Worm (Caenorhabditis elegans) whole organism, L3 larva: ENCODE results near the gene B0454.8.

Experiments
- R02D3.7 ChIP-seq: fragments of 150-350 bp; optimal IDR thresholded peaks from 2 replicates; lab custom pipeline; 2014; ENCODE audit warnings: missing biosample characterization, missing genetic modification characterization
- aly-2 ChIP-seq: fragments of 150-350 bp; optimal IDR thresholded peaks from 2 replicates; lab custom pipeline; 2014; ENCODE audit warnings: missing biosample characterization, missing genetic modification characterization
- ceh-16 ChIP-seq: sonication (generic microtip); optimal IDR thresholded peaks from 2 replicates; lab custom pipeline; 2017; ENCODE audit warnings: missing biosample characterization, missing genetic modification characterization
- ceh-28 ChIP-seq: fragments of 150-350 bp; optimal IDR thresholded peaks from 2 replicates; lab custom pipeline; 2014; ENCODE audit warnings: missing biosample characterization, missing genetic modification reagents, missing genetic modification characterization
- ceh-82 ChIP-seq: fragments of 150-350 bp; optimal IDR thresholded peaks from 2 replicates; lab custom pipeline; 2014; ENCODE audit warnings: missing biosample characterization, missing genetic modification characterization
- egl-27 ChIP-seq: sonication (generic microtip); optimal IDR thresholded peaks from 4 replicates; lab custom pipeline; 2017; ENCODE audit warnings: missing biosample characterization, missing genetic modification reagents, missing genetic modification characterization
- egl-5 ChIP-seq: fragments of 150-350 bp; optimal IDR thresholded peaks from 2 replicates; lab custom pipeline; 2017; ENCODE audit warnings: missing biosample characterization, missing genetic modification reagents, missing genetic modification characterization, inconsistent platforms
- elt-1 ChIP-seq: fragments of 150-350 bp; optimal IDR thresholded peaks from 2 replicates; lab custom pipeline; 2014; ENCODE audit warnings: missing biosample characterization, missing genetic modification characterization
- elt-2 ChIP-seq: sonication (generic microtip); optimal IDR thresholded peaks from 2 replicates; lab custom pipeline; 2016; ENCODE audit warnings: missing genetic modification reagents, mild to moderate bottlenecking, missing genetic modification characterization, missing compliant biosample characterization
- elt-3 ChIP-seq, 3 experiments: fragments of 150-350 bp in 1 of 3; sonication (generic microtip) in 2 of 3; optimal IDR thresholded peaks; 2 replicates in 2 of 3; 4 replicates in 1 of 3; lab custom pipeline; 2014 to 2017; ENCODE audit warnings: missing biosample characterization in 3 of 3, missing genetic modification characterization in 3 of 3
- eor-1 ChIP-seq, 2 experiments: fragments of 150-350 bp; optimal IDR thresholded peaks; 2 replicates each; lab custom pipeline; 2014 to 2018; ENCODE audit warnings: missing biosample characterization in 2 of 2, missing genetic modification characterization in 2 of 2
- fkh-10 ChIP-seq: sonication (generic microtip); optimal IDR thresholded peaks from 2 replicates; lab custom pipeline; 2017; ENCODE audit warnings: missing biosample characterization, missing genetic modification reagents, missing genetic modification characterization
- fos-1 ChIP-seq: fragments of 150-350 bp; optimal IDR thresholded peaks from 2 replicates; lab custom pipeline; 2014; ENCODE audit warnings: missing biosample characterization, missing genetic modification characterization
- hmg-11 ChIP-seq: sonication (generic microtip); optimal IDR thresholded peaks from 2 replicates; lab custom pipeline; 2016; ENCODE audit warnings: missing genetic modification characterization, missing compliant biosample characterization
- jun-1 ChIP-seq: fragments of 150-350 bp; optimal IDR thresholded peaks from 2 replicates; lab custom pipeline; 2014; ENCODE audit warnings: missing biosample characterization, missing genetic modification reagents, missing genetic modification characterization
- lin-39 ChIP-seq: fragments of 150-350 bp; optimal IDR thresholded peaks from 2 replicates; lab custom pipeline; 2018; ENCODE audit warnings: missing biosample characterization, missing genetic modification reagents, missing genetic modification characterization
- lsy-12 ChIP-seq: sonication (generic microtip); optimal IDR thresholded peaks from 2 replicates; lab custom pipeline; 2016; ENCODE audit warnings: mild to moderate bottlenecking, missing genetic modification characterization, missing compliant biosample characterization
- mdl-1 ChIP-seq: fragments of 150-350 bp; optimal IDR thresholded peaks from 2 replicates; lab custom pipeline; 2014; ENCODE audit warnings: missing biosample characterization, missing genetic modification characterization
- mml-1 ChIP-seq: fragments of 150-350 bp; sonication (generic microtip); optimal IDR thresholded peaks from 3 replicates; lab custom pipeline; 2014; ENCODE audit warnings: missing biosample characterization, missing genetic modification characterization
- nfya-1 ChIP-seq: sonication (generic microtip); optimal IDR thresholded peaks from 2 replicates; lab custom pipeline; 2017; ENCODE audit warnings: missing genetic modification characterization, mild to moderate bottlenecking, missing compliant biosample characterization, antibody characterized with exemption, moderate library complexity; ENCODE audit not compliant: insufficient read depth
- nhr-23 ChIP-seq: fragments of 150-350 bp; optimal IDR thresholded peaks from 2 replicates; lab custom pipeline; 2014; ENCODE audit warnings: missing biosample characterization, missing genetic modification reagents, missing genetic modification characterization
- nhr-25 ChIP-seq: sonication (generic microtip); optimal IDR thresholded peaks from 2 replicates; lab custom pipeline; 2017; ENCODE audit warnings: missing biosample characterization, missing genetic modification characterization
- nhr-28 ChIP-seq: fragments of 150-350 bp; optimal IDR thresholded peaks from 2 replicates; lab custom pipeline; 2014; ENCODE audit warnings: missing biosample characterization, missing genetic modification characterization
- nhr-43 ChIP-seq: sonication (generic microtip); optimal IDR thresholded peaks from 2 replicates; lab custom pipeline; 2016; ENCODE audit warnings: mild to moderate bottlenecking, missing genetic modification characterization, missing compliant biosample characterization; ENCODE audit not compliant: poor library complexity, severe bottlenecking
- nhr-67 ChIP-seq: fragments of 150-350 bp; optimal IDR thresholded peaks from 2 replicates; lab custom pipeline; 2014; ENCODE audit warnings: missing biosample characterization, missing genetic modification characterization
- nhr-76 ChIP-seq: fragments of 150-350 bp; sonication (generic microtip); optimal IDR thresholded peaks from 5 replicates; lab custom pipeline; 2014; ENCODE audit warnings: missing biosample characterization, missing genetic modification characterization
- nhr-77 ChIP-seq: fragments of 150-350 bp; optimal IDR thresholded peaks from 2 replicates; lab custom pipeline; 2014; ENCODE audit warnings: missing biosample characterization, missing genetic modification characterization
- pha-4 ChIP-seq: fragments of 150-350 bp; optimal IDR thresholded peaks from 2 replicates; lab custom pipeline; 2014; ENCODE audit warnings: missing biosample characterization, missing genetic modification reagents, missing genetic modification characterization
- pqm-1 ChIP-seq: fragments of 150-350 bp; optimal IDR thresholded peaks from 2 replicates; lab custom pipeline; 2017; ENCODE audit warnings: missing biosample characterization, missing genetic modification characterization, inconsistent platforms
- sea-2 ChIP-seq: fragments of 150-350 bp; sonication (generic microtip); optimal IDR thresholded peaks from 4 replicates; lab custom pipeline; 2014; ENCODE audit warnings: missing biosample characterization, missing genetic modification reagents, missing genetic modification characterization
- skn-1 ChIP-seq: fragments of 150-350 bp; optimal IDR thresholded peaks from 2 replicates; lab custom pipeline; 2014; ENCODE audit warnings: missing biosample characterization, missing genetic modification characterization
- tbx-2 ChIP-seq: sonication (generic microtip); optimal IDR thresholded peaks from 2 replicates; lab custom pipeline; 2016; ENCODE audit warnings: mild to moderate bottlenecking, missing genetic modification characterization, missing compliant biosample characterization
- unc-39 ChIP-seq: sonication (generic microtip); optimal IDR thresholded peaks from 4 replicates; lab custom pipeline; 2017; ENCODE audit warnings: missing biosample characterization, missing genetic modification characterization
- ztf-11 ChIP-seq: fragments of 150-350 bp; optimal IDR thresholded peaks from 2 replicates; lab custom pipeline; 2014; ENCODE audit warnings: missing biosample characterization, missing genetic modification characterization

B0454.8 gene

DNA sequence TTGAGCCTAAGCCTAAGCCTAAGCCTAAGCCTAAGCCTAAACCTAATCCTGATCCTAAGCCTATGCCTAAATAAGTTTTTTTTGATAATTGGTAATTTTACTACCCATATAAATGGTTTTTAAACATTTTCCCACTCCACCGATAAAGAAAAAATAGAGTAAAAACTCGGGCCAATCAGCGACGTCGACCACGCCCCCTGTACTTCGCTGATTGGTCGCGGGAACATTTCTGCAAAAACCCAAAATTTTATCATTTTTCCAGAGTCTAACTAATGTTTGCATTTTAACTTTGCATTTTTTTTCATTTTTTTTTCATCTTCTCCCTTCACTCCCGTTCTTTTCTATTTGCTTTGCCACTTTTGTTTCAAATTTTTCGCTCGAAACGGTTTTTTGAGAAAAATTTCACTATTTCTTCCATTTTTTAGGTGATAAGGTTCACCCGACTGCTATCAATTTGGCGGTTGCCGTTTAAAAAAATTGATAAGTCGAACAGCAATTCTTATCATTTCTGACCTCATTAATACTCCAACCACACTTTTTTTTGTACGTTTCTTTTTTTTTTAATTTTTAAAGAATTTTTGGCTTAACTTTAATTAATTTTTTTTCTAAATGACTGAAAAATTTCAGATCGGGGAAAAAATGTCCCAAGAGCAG is 28.9 kb downstream of the B0454.8 start, which contains the start of gene C41H7.2:
C41H7.2 (plus strand) TSS at position 622 of the 654 bp plus-strand sequence.
- no peak for TF ChIP-seq nhr-28 (tag; lab: Kevin White, UChicago)
- TF ChIP-seq nfya-1: peak; percentile 83
- TF ChIP-seq pqm-1 (tag; lab: Kevin White, UChicago): peak; percentile 49
- no peak for TF ChIP-seq nhr-67 (tag; lab: Kevin White, UChicago)
- TF ChIP-seq elt-2 (tag; lab: Kevin White, UChicago): peak; percentile 91

DNA sequence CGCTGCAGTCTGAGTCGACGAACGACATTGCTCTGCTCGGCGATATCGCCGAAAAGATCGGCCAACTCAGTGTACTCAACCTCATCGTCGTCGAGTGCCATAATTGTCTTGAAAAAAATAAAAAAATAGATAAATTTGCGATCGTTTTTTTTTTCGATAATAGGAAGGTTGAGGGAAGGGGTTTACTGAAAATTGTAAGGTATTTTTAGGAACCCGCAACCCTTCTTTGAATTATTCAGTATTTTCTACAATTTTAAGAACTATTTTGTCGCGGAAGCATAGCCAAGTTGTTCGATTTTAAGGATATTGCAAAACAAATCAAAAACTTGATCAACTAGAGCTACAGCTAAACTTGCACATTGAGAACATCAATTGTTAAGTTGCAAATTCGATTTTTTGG is 31.1 kb downstream of the B0454.8 start, which contains the start of gene C41H7.9:
C41H7.9 (minus strand) TSS at position 101 of the 400 bp plus-strand sequence.
- TF ChIP-seq nhr-76 (tag; lab: Kevin White, UChicago) (no peak), elt-2 (tag; lab: Kevin White, UChicago) (no peak), pha-4 (tag; lab: Kevin White, UChicago) (no peak), jun-1 (tag; lab: Kevin White, UChicago) (no peak)

DNA sequence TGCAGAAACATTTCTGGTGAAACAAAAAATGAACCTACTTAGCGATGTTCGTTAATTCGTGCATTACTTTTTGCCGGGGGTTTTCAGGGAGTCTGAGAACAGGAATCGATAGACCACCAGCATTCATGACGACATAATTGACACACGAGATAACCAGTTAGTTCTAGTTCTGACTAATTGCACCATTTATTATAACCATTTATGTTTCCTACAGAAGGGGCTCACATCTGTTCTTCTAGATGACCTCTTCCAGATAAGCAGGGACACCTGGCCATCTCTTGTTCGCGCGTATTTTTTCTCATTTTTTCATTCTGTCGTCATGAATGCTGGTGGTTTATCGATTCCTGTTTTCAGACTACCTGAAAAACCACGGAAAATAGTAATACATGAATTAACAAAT is 34.9 kb downstream of the B0454.8 start, which contains the start of gene sdz-5:
sdz-5 (plus strand) TSS at position 301 of the 400 bp plus-strand sequence.
- TF ChIP-seq elt-3 (tag; optimal IDR thresholded peaks at IDR 0.05; lab: Kevin White, UChicago) (no peak), fkh-10 (no peak), egl-5 (tag; lab: Kevin White, UChicago) (no peak), fos-1 (tag; lab: Kevin White, UChicago) (no peak), eor-1 (tag; optimal IDR thresholded peaks at IDR 0.05; lab: Kevin White, UChicago) (no peak), nhr-67 (tag; lab: Kevin White, UChicago) (no peak), mml-1 (tag; lab: Kevin White, UChicago) (no peak), unc-39 (tag; lab: Kevin White, UChicago) (no peak), nhr-25 (tag; lab: Kevin White, UChicago) (no peak), hmg-11 (tag; lab: Kevin White, UChicago) (no peak), jun-1 (tag; lab: Kevin White, UChicago) (no peak), nhr-77 (no peak), aly-2 (no peak), mdl-1 (tag; lab: Kevin White, UChicago) (no peak), elt-1 (no peak), nhr-43 (tag; lab: Kevin White, UChicago) (no peak)

DNA sequence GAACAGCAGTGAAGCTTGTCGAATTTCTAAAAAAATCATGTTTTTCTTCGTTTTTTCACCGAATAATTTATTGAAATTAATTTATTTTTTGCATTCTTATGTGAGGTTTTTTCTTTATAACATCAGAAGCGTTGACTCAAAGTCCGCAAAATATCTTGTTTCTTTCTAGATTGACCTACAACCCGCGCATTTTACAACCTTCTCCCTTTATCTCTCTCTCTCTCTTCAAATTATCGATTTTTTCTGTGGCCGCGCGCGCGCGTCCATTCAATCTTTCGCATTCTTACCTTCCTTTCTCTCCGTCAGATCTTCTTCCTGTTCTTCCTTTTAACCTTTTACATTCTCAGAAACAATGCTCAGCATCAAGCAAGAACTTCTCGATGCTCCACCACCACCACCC is 37.8 kb downstream of the B0454.8 start, which contains the start of gene lido-12:
lido-12 (plus strand) TSS at position 301 of the 400 bp plus-strand sequence.
- TF ChIP-seq egl-27 (tag; lab: Kevin White, UChicago) (no peak), ceh-28 (tag; lab: Kevin White, UChicago) (no peak), skn-1 (no peak), mdl-1 (tag; lab: Kevin White, UChicago) (no peak), lin-39 (tag; lab: Kevin White, UChicago) (no peak), eor-1 (tag; optimal IDR thresholded peaks at IDR 0.05; lab: Kevin White, UChicago) (no peak), nhr-67 (tag; lab: Kevin White, UChicago) (no peak), ztf-11 (tag; lab: Kevin White, UChicago) (no peak), hmg-11 (tag; lab: Kevin White, UChicago) (no peak), nhr-76 (tag; lab: Kevin White, UChicago) (no peak), lsy-12 (tag; lab: Kevin White, UChicago) (no peak), ceh-16 (tag; lab: Kevin White, UChicago) (no peak)

DNA sequence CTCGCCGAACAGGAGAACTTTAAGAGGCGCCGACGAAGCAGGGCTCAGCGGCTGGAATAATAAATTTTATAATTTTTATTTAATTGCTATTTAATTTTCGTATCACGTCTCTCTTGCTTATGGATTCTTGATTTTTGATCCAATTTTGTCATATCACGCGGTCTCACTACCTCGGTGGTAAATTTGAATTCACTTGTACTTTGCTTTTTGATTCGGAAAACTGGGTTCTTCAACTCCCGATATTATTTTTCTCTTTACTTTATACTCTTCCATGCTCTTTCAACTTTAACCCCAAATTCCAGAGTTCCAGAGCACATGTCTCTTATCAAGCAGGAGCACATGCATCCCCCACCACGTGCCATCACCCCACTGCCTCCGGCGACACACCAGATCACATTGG is 39.6 kb downstream of the B0454.8 start, which contains the start of gene lido-11:
lido-11 (plus strand) TSS at position 301 of the 400 bp plus-strand sequence.
- TF ChIP-seq egl-27 (tag; lab: Kevin White, UChicago): no peak
- TF ChIP-seq egl-5 (tag; lab: Kevin White, UChicago): no peak
- TF ChIP-seq nhr-25 (tag; lab: Kevin White, UChicago): no peak
- TF ChIP-seq nhr-77: no peak
- no peak for TF ChIP-seq R02D3.7 (tag; lab: Kevin White, UChicago)
- TF ChIP-seq ceh-82 (tag; lab: Kevin White, UChicago): no peak
- no peak for TF ChIP-seq mml-1 (tag; lab: Kevin White, UChicago)
- TF ChIP-seq lin-39 (tag; lab: Kevin White, UChicago): no peak
- no peak for TF ChIP-seq nhr-67 (tag; lab: Kevin White, UChicago)
- no peak for TF ChIP-seq tbx-2 (tag; lab: Kevin White, UChicago)
- TF ChIP-seq nhr-23 (tag; lab: Kevin White, UChicago): no peak
- no peak for TF ChIP-seq ceh-28 (tag; lab: Kevin White, UChicago)
- TF ChIP-seq nhr-76 (tag; lab: Kevin White, UChicago): no peak
- no peak for TF ChIP-seq sea-2 (GFP tag; lab: Kevin White, UChicago)
- no peak for TF ChIP-seq elt-1
